Fruit fly (Drosophila melanogaster): ENCODE data around the gene Cpr64Ab.

DNA sequence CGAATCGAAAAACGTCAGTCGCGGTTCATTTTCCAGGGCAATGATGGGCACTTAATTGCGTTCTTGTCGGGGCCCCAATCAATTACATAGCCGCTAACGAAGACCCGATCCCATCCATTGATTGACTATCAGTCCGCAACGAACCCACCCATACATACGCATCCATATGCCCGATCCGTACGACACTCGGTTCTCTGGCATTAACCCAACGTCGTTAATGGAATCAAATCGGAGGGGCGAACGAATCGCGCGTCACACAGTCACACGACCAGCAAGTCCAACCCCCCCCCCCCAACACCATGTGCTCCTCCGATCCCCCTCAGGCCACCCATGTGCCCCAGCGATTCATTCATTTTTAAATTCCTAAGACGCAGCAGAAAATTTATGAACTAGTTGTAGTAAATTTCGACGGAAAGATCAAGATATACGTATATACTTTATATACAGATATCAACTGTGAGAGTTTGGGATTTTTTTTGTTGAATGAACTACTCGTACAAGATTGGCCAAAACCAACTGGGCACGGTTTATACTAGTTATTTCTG, 10.0 kb upstream of the Cpr64Ab start:
- TF ChIP-seq ttk (optimal IDR thresholded peaks at IDR 0.05) = no peak
- no peak for TF ChIP-seq psq (optimal IDR thresholded peaks at IDR 0.05)
- no peak for TF ChIP-seq Sin3A (optimal IDR thresholded peaks at IDR 0.05)
- TF ChIP-seq insv (optimal IDR thresholded peaks at IDR 0.05) = no peak

Data from Kc167 (cell line).